Fruit fly (Drosophila melanogaster) whole organism, prepupa: ENCODE results near the gene Apt1.
A peak's percentile ranks its signal among the peaks of the same experiment; 100 is the strongest.

Experiments used
- Blimp-1 ChIP-seq: fragments of 200-800 bp; sonication (Bioruptor generic); optimal IDR thresholded peaks from 3 replicates; lab custom pipeline; 2017; ENCODE audit warnings: missing biosample characterization, missing genetic modification characterization, mild to moderate bottlenecking, moderate library complexity, missing genetic modification reagents
- CG10631 ChIP-seq: fragments of 200-800 bp; sonication (Bioruptor generic); optimal IDR thresholded peaks from 2 replicates; lab custom pipeline; 2016; ENCODE audit warnings: missing biosample characterization, missing genetic modification characterization
- CG10669 ChIP-seq: fragments of 200-800 bp; sonication (Bioruptor generic); optimal IDR thresholded peaks from 3 replicates; lab custom pipeline; 2018; ENCODE audit warnings: missing biosample characterization, mild to moderate bottlenecking, missing genetic modification characterization, moderate library complexity
- CG11294 ChIP-seq: fragments of 200-800 bp; sonication (Bioruptor generic); IDR thresholded peaks from 2 replicates; pipeline ENCODE4 v1.3.6; 2022; ENCODE audit warnings: missing biosample characterization, missing genetic modification characterization
- CG1621 ChIP-seq: fragments of 200-800 bp; sonication (Bioruptor generic); optimal IDR thresholded peaks from 3 replicates; lab custom pipeline; 2018; ENCODE audit warnings: missing biosample characterization, mild to moderate bottlenecking, missing genetic modification characterization
- CG3032 ChIP-seq: fragments of 200-800 bp; optimal IDR thresholded peaks from 2 replicates; lab custom pipeline; 2019; ENCODE audit warnings: missing biosample characterization, mild to moderate bottlenecking, missing genetic modification characterization, moderate library complexity
- CG32006 ChIP-seq: fragments of 200-800 bp; sonication (Bioruptor generic); optimal IDR thresholded peaks from 3 replicates; lab custom pipeline; 2017; ENCODE audit warnings: missing biosample characterization, mild to moderate bottlenecking, missing genetic modification characterization
- CG4318 ChIP-seq: fragments of 200-800 bp; sonication (Bioruptor generic); optimal IDR thresholded peaks from 3 replicates; lab custom pipeline; 2017; ENCODE audit warnings: missing biosample characterization, mild to moderate bottlenecking, missing genetic modification characterization
- CG6163 ChIP-seq: fragments of 200-800 bp; sonication (Bioruptor generic); IDR thresholded peaks from 3 replicates; pipeline ENCODE4 v1.3.6; 2022; ENCODE audit warnings: missing biosample characterization, missing genetic modification characterization
- CG6276 ChIP-seq: fragments of 200-800 bp; sonication (Bioruptor generic); optimal IDR thresholded peaks from 2 replicates; lab custom pipeline; 2017; ENCODE audit warnings: missing biosample characterization, mild to moderate bottlenecking, missing genetic modification characterization
- CG6792 ChIP-seq: fragments of 200-800 bp; sonication (Bioruptor generic); optimal IDR thresholded peaks from 3 replicates; lab custom pipeline; 2016; ENCODE audit warnings: missing biosample characterization, missing genetic modification characterization
- CG6854 ChIP-seq: fragments of 200-800 bp; sonication (Bioruptor generic); optimal IDR thresholded peaks from 2 replicates; lab custom pipeline; 2017; ENCODE audit warnings: missing biosample characterization, mild to moderate bottlenecking, missing genetic modification characterization
- CG7368 ChIP-seq: fragments of 200-800 bp; sonication (Bioruptor generic); optimal IDR thresholded peaks from 3 replicates; lab custom pipeline; 2016; ENCODE audit warnings: missing biosample characterization, missing genetic modification characterization
- CG8119 ChIP-seq: fragments of 200-800 bp; sonication (Bioruptor generic); IDR thresholded peaks from 3 replicates; pipeline ENCODE4 v1.3.6; 2022; ENCODE audit warnings: missing biosample characterization, missing genetic modification characterization
- CG8319 ChIP-seq: fragments of 200-800 bp; sonication (Bioruptor generic); optimal IDR thresholded peaks from 3 replicates; lab custom pipeline; 2016; ENCODE audit warnings: missing biosample characterization, missing genetic modification characterization
- CG8632 ChIP-seq: fragments of 200-800 bp; sonication (Bioruptor generic); optimal IDR thresholded peaks from 3 replicates; lab custom pipeline; 2016; ENCODE audit warnings: missing biosample characterization, missing genetic modification characterization
- Eip93F ChIP-seq: fragments of 200-800 bp; sonication (Bioruptor generic); optimal IDR thresholded peaks from 2 replicates; lab custom pipeline; 2016; ENCODE audit warnings: missing biosample characterization, mild to moderate bottlenecking, missing genetic modification characterization
- Gug ChIP-seq: fragments of 200-800 bp; sonication (Bioruptor generic); IDR thresholded peaks from 2 replicates; pipeline ENCODE4 v1.3.6; 2022; ENCODE audit warnings: missing biosample characterization, missing genetic modification characterization
- Hr39 ChIP-seq: fragments of 200-800 bp; sonication (Bioruptor generic); optimal IDR thresholded peaks from 2 replicates; lab custom pipeline; 2016; ENCODE audit warnings: missing biosample characterization, missing genetic modification characterization
- Met ChIP-seq: fragments of 200-800 bp; sonication (Bioruptor generic); optimal IDR thresholded peaks from 3 replicates; lab custom pipeline; 2016; ENCODE audit warnings: missing biosample characterization, missing genetic modification characterization
- OdsH ChIP-seq: fragments of 200-800 bp; sonication (Bioruptor generic); optimal IDR thresholded peaks from 3 replicates; lab custom pipeline; 2016; ENCODE audit warnings: missing biosample characterization, missing genetic modification characterization
- Smox ChIP-seq: fragments of 200-800 bp; sonication (Bioruptor generic); optimal IDR thresholded peaks from 3 replicates; lab custom pipeline; 2016; ENCODE audit warnings: missing biosample characterization, missing genetic modification characterization
- Sox15 ChIP-seq: fragments of 200-800 bp; sonication (Bioruptor generic); optimal IDR thresholded peaks from 3 replicates; lab custom pipeline; 2016; ENCODE audit warnings: missing biosample characterization, missing genetic modification characterization
- achi ChIP-seq: fragments of 200-800 bp; sonication (Bioruptor generic); optimal IDR thresholded peaks from 3 replicates; lab custom pipeline; 2016; ENCODE audit warnings: missing biosample characterization, missing genetic modification characterization
- acj6 ChIP-seq: fragments of 200-800 bp; sonication (Bioruptor generic); optimal IDR thresholded peaks from 3 replicates; lab custom pipeline; 2016; ENCODE audit warnings: missing biosample characterization, missing genetic modification characterization
- cyc ChIP-seq: fragments of 200-800 bp; sonication (Bioruptor generic); optimal IDR thresholded peaks from 3 replicates; lab custom pipeline; 2016; ENCODE audit warnings: missing biosample characterization, missing genetic modification characterization
- dsx ChIP-seq: fragments of 200-800 bp; optimal IDR thresholded peaks from 3 replicates; lab custom pipeline; 2019; ENCODE audit warnings: missing biosample characterization, mild to moderate bottlenecking, missing genetic modification characterization, moderate library complexity; ENCODE audit not compliant: poor library complexity, severe bottlenecking
- eg ChIP-seq: fragments of 200-800 bp; sonication (Bioruptor generic); IDR thresholded peaks from 3 replicates; pipeline ENCODE4 v1.3.6; 2022; ENCODE audit warnings: missing biosample characterization, missing genetic modification characterization
- esn ChIP-seq: fragments of 200-800 bp; sonication (Bioruptor generic); optimal IDR thresholded peaks from 2 replicates; lab custom pipeline; 2016; ENCODE audit warnings: missing biosample characterization, mild to moderate bottlenecking, missing genetic modification characterization, moderate library complexity
- fd85E ChIP-seq: fragments of 200-800 bp; sonication (Bioruptor generic); optimal IDR thresholded peaks from 3 replicates; lab custom pipeline; 2016; ENCODE audit warnings: missing biosample characterization, missing genetic modification characterization
- lz ChIP-seq: fragments of 200-800 bp; sonication (Bioruptor generic); optimal IDR thresholded peaks from 3 replicates; lab custom pipeline; 2016; ENCODE audit warnings: missing biosample characterization, missing genetic modification characterization
- net ChIP-seq: fragments of 200-800 bp; sonication (Bioruptor generic); optimal IDR thresholded peaks from 3 replicates; lab custom pipeline; 2016; ENCODE audit warnings: missing biosample characterization, missing genetic modification characterization
- pdm3 ChIP-seq: fragments of 200-800 bp; sonication (Bioruptor generic); optimal IDR thresholded peaks from 3 replicates; lab custom pipeline; 2016; ENCODE audit warnings: missing biosample characterization, missing genetic modification characterization
- salr ChIP-seq, 2 experiments: fragments of 200-800 bp; sonication (Bioruptor generic); optimal IDR thresholded peaks; 3 replicates each; lab custom pipeline; 2016 to 2018; ENCODE audit warnings: missing biosample characterization in 2 of 2, missing genetic modification characterization in 2 of 2, mild to moderate bottlenecking in 1 of 2
- topi ChIP-seq: fragments of 200-800 bp; sonication (Bioruptor generic); optimal IDR thresholded peaks from 3 replicates; lab custom pipeline; 2016; ENCODE audit warnings: missing biosample characterization, missing genetic modification characterization
- vri ChIP-seq: fragments of 200-800 bp; sonication (Bioruptor generic); optimal IDR thresholded peaks from 3 replicates; lab custom pipeline; 2016; ENCODE audit warnings: missing biosample characterization, mild to moderate bottlenecking, missing genetic modification characterization

Gene Apt1

dm6 chr3L:11623245-11623883, 4.5 kb upstream of the Apt1 start (continued):
- no peak for TF ChIP-seq CG4318
- TF ChIP-seq CG1621 (tag; lab: Kevin White, UChicago) = no peak
- no peak for TF ChIP-seq CG6163 (GFP tag; lab: Robert Waterston, UW)
- TF ChIP-seq net (GFP tag; lab: Kevin White, UChicago) = peak; percentile 7
- no peak for TF ChIP-seq Met (GFP tag; lab: Kevin White, UChicago)
- no peak for TF ChIP-seq Hr39 (GFP tag; lab: Kevin White, UChicago)
- no peak for TF ChIP-seq salr (GFP tag; optimal IDR thresholded peaks at IDR 0.05; lab: Kevin White, UChicago)
- no peak for TF ChIP-seq eg (GFP tag; lab: Robert Waterston, UW)
- no peak for TF ChIP-seq acj6 (GFP tag; lab: Kevin White, UChicago)
- TF ChIP-seq CG3032 (tag; lab: Kevin White, UChicago) = no peak
- TF ChIP-seq CG7368 = no peak
- peak; percentile 25 for TF ChIP-seq esn (GFP tag; lab: Kevin White, UChicago)
- TF ChIP-seq CG8319 = no peak
- peak; percentile 3 for TF ChIP-seq vri (GFP tag; lab: Kevin White, UChicago)
- TF ChIP-seq Smox (GFP tag; lab: Kevin White, UChicago) = no peak
- no peak for TF ChIP-seq pdm3 (GFP tag; lab: Kevin White, UChicago)
- TF ChIP-seq CG8119 (GFP tag; lab: Robert Waterston, UW) = no peak; the same call in 2 of the 3 replicates
- TF ChIP-seq Sox15 (GFP tag; lab: Kevin White, UChicago) = no peak
- no peak for TF ChIP-seq CG6792 (GFP tag; lab: Kevin White, UChicago)
- TF ChIP-seq achi = no peak
- no peak for TF ChIP-seq Gug
- TF ChIP-seq fd85E (GFP tag; lab: Kevin White, UChicago) = no peak
- TF ChIP-seq CG10631 (GFP tag; lab: Kevin White, UChicago) = no peak
- peak; percentile 5 for TF ChIP-seq CG10669 (GFP tag; lab: Kevin White, UChicago)
- peak; percentile 48 for TF ChIP-seq CG6854 (GFP tag; lab: Kevin White, UChicago)
- no peak for TF ChIP-seq cyc
- TF ChIP-seq CG8632 (GFP tag; lab: Kevin White, UChicago) = no peak
- no peak for TF ChIP-seq OdsH (GFP tag; lab: Kevin White, UChicago)
- TF ChIP-seq topi (GFP tag; lab: Kevin White, UChicago) = peak; percentile 12

dm6 chr3L:11624281-11624680, 3.6 kb upstream of the Apt1 start, which contains the start of gene Akr1B:
Gene Akr1B (minus strand): TSS chr3L:11624381.
- TF ChIP-seq cyc = no peak
- no peak for TF ChIP-seq CG8319
- no peak for TF ChIP-seq CG10631 (GFP tag; lab: Kevin White, UChicago)
- no peak for TF ChIP-seq CG3032 (tag; lab: Kevin White, UChicago)
- no peak for TF ChIP-seq CG11294 (GFP tag; lab: Robert Waterston, UW)
- TF ChIP-seq OdsH (GFP tag; lab: Kevin White, UChicago) = no peak
- TF ChIP-seq CG8632 (GFP tag; lab: Kevin White, UChicago) = no peak
- no peak for TF ChIP-seq CG6792 (GFP tag; lab: Kevin White, UChicago)
- TF ChIP-seq CG10669 (GFP tag; lab: Kevin White, UChicago) = no peak
- no peak for TF ChIP-seq fd85E (GFP tag; lab: Kevin White, UChicago)
- no peak for TF ChIP-seq lz
- TF ChIP-seq CG6276 (GFP tag; lab: Kevin White, UChicago) = no peak
- TF ChIP-seq eg (GFP tag; lab: Robert Waterston, UW) = no peak
- no peak for TF ChIP-seq Eip93F (GFP tag; lab: Kevin White, UChicago)

- TF ChIP-seq Gug (no peak), CG3032 (tag; lab: Kevin White, UChicago) (no peak), Blimp-1 (GFP tag; lab: Kevin White, UChicago) (no peak), CG7368 (no peak), eg (GFP tag; lab: Robert Waterston, UW) (no peak), CG32006 (no peak), achi (no peak), CG10669 (GFP tag; lab: Kevin White, UChicago) (no peak), salr (GFP tag; optimal IDR thresholded peaks at IDR 0.05; lab: Kevin White, UChicago) (no peak), dsx (GFP tag; lab: Kevin White, UChicago) (no peak)
Measured at dm6 chr3L:11625634-11626175, 2.1 kb upstream of the Apt1 start, which contains the start of gene CG6083. Gene CG6083 (minus strand): TSS chr3L:11626125.
